Worm (Caenorhabditis elegans) whole organism, L4 larva: ENCODE results near the gene egg-1.

Source experiments
- D1046.2 ChIP-seq: fragments of 200-800 bp; sonication (Bioruptor generic); IDR thresholded peaks from 2 replicates; pipeline ENCODE4 v1.3.6; 2022; ENCODE audit warnings: missing genetic modification characterization, missing compliant biosample characterization
- F49E8.2 ChIP-seq: sonication (generic microtip); optimal IDR thresholded peaks from 2 replicates; lab custom pipeline; 2016; ENCODE audit warnings: missing compliant biosample characterization, mild to moderate bottlenecking, missing genetic modification characterization, borderline replicate concordance
- R02D3.7 ChIP-seq: fragments of 150-350 bp; sonication (generic microtip); optimal IDR thresholded peaks from 3 replicates; lab custom pipeline; 2014; ENCODE audit warnings: missing biosample characterization, missing genetic modification characterization
- T26A8.4 ChIP-seq: fragments of 200-800 bp; sonication (Bioruptor generic); IDR thresholded peaks from 2 replicates; pipeline ENCODE4 v1.3.6; 2022; ENCODE audit warnings: missing genetic modification characterization, missing compliant biosample characterization
- Y48G9A.11 ChIP-seq: fragments of 200-800 bp; sonication (Bioruptor generic); IDR thresholded peaks from 2 replicates; pipeline ENCODE4 v1.3.6; 2022; ENCODE audit warnings: missing genetic modification reagents, missing genetic modification characterization, missing compliant biosample characterization
- aha-1 ChIP-seq: fragments of 150-350 bp; peaks from one replicate; lab custom pipeline; 2014; ENCODE audit warnings: missing biosample characterization, missing genetic modification characterization
- arid-1 ChIP-seq: fragments of 200-800 bp; sonication (Bioruptor generic); conservative IDR thresholded peaks from 2 replicates; pipeline ENCODE4 v1.3.6; 2022; ENCODE audit warnings: missing genetic modification reagents, missing genetic modification characterization, missing compliant biosample characterization
- ceh-20 ChIP-seq: fragments of 200-800 bp; sonication (Bioruptor generic); IDR thresholded peaks from 2 replicates; pipeline ENCODE4 v1.3.6; 2022; ENCODE audit warnings: missing genetic modification reagents, missing genetic modification characterization, missing compliant biosample characterization
- ceh-44 ChIP-seq: fragments of 200-800 bp; sonication (Bioruptor generic); IDR thresholded peaks from 2 replicates; pipeline ENCODE4 v1.3.6; 2022; ENCODE audit warnings: missing genetic modification reagents, missing genetic modification characterization, missing compliant biosample characterization
- ctbp-1 ChIP-seq: fragments of 200-800 bp; sonication (Bioruptor generic); IDR thresholded peaks from 2 replicates; pipeline ENCODE4 v1.3.6; 2022; ENCODE audit warnings: missing genetic modification reagents, missing genetic modification characterization, missing compliant biosample characterization
- daf-12 ChIP-seq: fragments of 150-350 bp; optimal IDR thresholded peaks from 2 replicates; lab custom pipeline; 2014; ENCODE audit warnings: missing biosample characterization, missing genetic modification reagents, missing genetic modification characterization
- dmd-6 ChIP-seq: fragments of 200-800 bp; sonication (Bioruptor generic); IDR thresholded peaks from 2 replicates; pipeline ENCODE4 v1.3.6; 2022; ENCODE audit warnings: missing genetic modification reagents, missing genetic modification characterization, missing compliant biosample characterization
- dmd-9 ChIP-seq: fragments of 200-800 bp; sonication (Bioruptor generic); IDR thresholded peaks from 2 replicates; pipeline ENCODE4 v1.3.6; 2022; ENCODE audit warnings: missing genetic modification reagents, missing genetic modification characterization, missing compliant biosample characterization
- dpl-1 ChIP-seq: fragments of 150-350 bp; optimal IDR thresholded peaks from 2 replicates; lab custom pipeline; 2014; ENCODE audit warnings: missing biosample characterization, missing genetic modification reagents, missing genetic modification characterization
- egl-27 ChIP-seq: sonication (generic microtip); optimal IDR thresholded peaks from 3 replicates; lab custom pipeline; 2017; ENCODE audit warnings: missing biosample characterization, missing genetic modification reagents, missing genetic modification characterization
- egl-43 ChIP-seq: fragments of 200-800 bp; sonication (Bioruptor generic); IDR thresholded peaks from 2 replicates; pipeline ENCODE4 v1.3.6; 2022; ENCODE audit warnings: missing genetic modification reagents, missing genetic modification characterization, missing compliant biosample characterization
- fkh-10 ChIP-seq: fragments of 150-350 bp; optimal IDR thresholded peaks from 2 replicates; lab custom pipeline; 2014; ENCODE audit warnings: missing biosample characterization, missing genetic modification reagents, missing genetic modification characterization
- hlh-11 ChIP-seq: fragments of 200-800 bp; sonication (Bioruptor generic); optimal IDR thresholded peaks from 2 replicates; lab custom pipeline; 2018; ENCODE audit warnings: mild to moderate bottlenecking, missing genetic modification characterization, missing compliant biosample characterization
- lin-1 ChIP-seq: fragments of 200-800 bp; sonication (Bioruptor generic); IDR thresholded peaks from 2 replicates; pipeline ENCODE4 v1.3.6; 2022; ENCODE audit warnings: missing genetic modification reagents, missing genetic modification characterization, missing compliant biosample characterization
- lin-13 ChIP-seq: fragments of 150-350 bp; optimal IDR thresholded peaks from 2 replicates; lab custom pipeline; 2014; ENCODE audit warnings: missing biosample characterization, missing genetic modification reagents, missing genetic modification characterization
- lin-15B ChIP-seq: fragments of 150-350 bp; sonication (generic microtip); optimal IDR thresholded peaks from 3 replicates; lab custom pipeline; 2014; ENCODE audit warnings: missing biosample characterization, missing genetic modification characterization
- lsy-2 ChIP-seq, 2 experiments: fragments of 150-350 bp in 1 of 2; sonication (generic microtip) in 1 of 2; optimal IDR thresholded peaks; 2 replicates each; lab custom pipeline; 2014 to 2017; ENCODE audit warnings: missing biosample characterization in 2 of 2, missing genetic modification characterization in 2 of 2
- madf-9 ChIP-seq: fragments of 200-800 bp; sonication (Bioruptor generic); conservative IDR thresholded peaks from 2 replicates; pipeline ENCODE4 v1.3.6; 2022; ENCODE audit warnings: missing genetic modification reagents, missing genetic modification characterization, missing compliant biosample characterization
- mdl-1 ChIP-seq, 2 experiments: fragments of 150-350 bp in 1 of 2; sonication (generic microtip) in 1 of 2; optimal IDR thresholded peaks; 2 replicates each; lab custom pipeline; 2014 to 2017; ENCODE audit warnings: missing biosample characterization in 2 of 2, missing genetic modification characterization in 2 of 2
- mdt-29 ChIP-seq: fragments of 200-800 bp; sonication (Bioruptor generic); IDR thresholded peaks from 2 replicates; pipeline ENCODE4 v1.3.6; 2022; ENCODE audit warnings: missing genetic modification reagents, missing genetic modification characterization, missing compliant biosample characterization
- mep-1 ChIP-seq: fragments of 150-350 bp; sonication (generic microtip); optimal IDR thresholded peaks from 3 replicates; lab custom pipeline; 2014; ENCODE audit warnings: missing biosample characterization, missing genetic modification characterization
- mxl-2 ChIP-seq: fragments of 200-800 bp; sonication (Bioruptor generic); conservative IDR thresholded peaks from 2 replicates; pipeline ENCODE4 v1.3.6; 2022; ENCODE audit warnings: missing genetic modification reagents, missing genetic modification characterization, missing compliant biosample characterization
- mxl-3 ChIP-seq: fragments of 200-800 bp; sonication (Bioruptor generic); optimal IDR thresholded peaks from 2 replicates; lab custom pipeline; 2018; ENCODE audit warnings: mild to moderate bottlenecking, missing genetic modification characterization, missing compliant biosample characterization
- nhr-10 ChIP-seq: fragments of 150-350 bp; optimal IDR thresholded peaks from 2 replicates; lab custom pipeline; 2014; ENCODE audit warnings: missing biosample characterization, missing genetic modification characterization
- nhr-11 ChIP-seq: fragments of 150-350 bp; optimal IDR thresholded peaks from 2 replicates; lab custom pipeline; 2014; ENCODE audit warnings: missing biosample characterization, missing genetic modification characterization
- nhr-111 ChIP-seq: fragments of 200-800 bp; sonication (Bioruptor generic); optimal IDR thresholded peaks from 2 replicates; lab custom pipeline; 2018; ENCODE audit warnings: mild to moderate bottlenecking, missing genetic modification characterization, missing compliant biosample characterization
- nhr-237 ChIP-seq: sonication (generic microtip); optimal IDR thresholded peaks from 2 replicates; lab custom pipeline; 2017; ENCODE audit warnings: missing biosample characterization, missing genetic modification characterization
- nhr-25 ChIP-seq: sonication (generic microtip); optimal IDR thresholded peaks from 2 replicates; lab custom pipeline; 2017; ENCODE audit warnings: missing genetic modification characterization, mild to moderate bottlenecking, missing compliant biosample characterization, antibody characterized with exemption, moderate library complexity, borderline replicate concordance; ENCODE audit not compliant: insufficient read depth
- nhr-28 ChIP-seq: fragments of 150-350 bp; optimal IDR thresholded peaks from 2 replicates; lab custom pipeline; 2014; ENCODE audit warnings: missing biosample characterization, missing genetic modification characterization
- nhr-41 ChIP-seq: fragments of 200-800 bp; sonication (Bioruptor generic); IDR thresholded peaks from 2 replicates; pipeline ENCODE4 v1.3.6; 2022; ENCODE audit warnings: missing genetic modification reagents, missing genetic modification characterization, missing compliant biosample characterization
- nhr-76 ChIP-seq: fragments of 150-350 bp; optimal IDR thresholded peaks from 2 replicates; lab custom pipeline; 2014; ENCODE audit warnings: missing biosample characterization, missing genetic modification characterization
- nhr-77 ChIP-seq: fragments of 150-350 bp; optimal IDR thresholded peaks from 2 replicates; lab custom pipeline; 2014; ENCODE audit warnings: missing biosample characterization, missing genetic modification characterization
- pqm-1 ChIP-seq: sonication (generic microtip); optimal IDR thresholded peaks from 2 replicates; lab custom pipeline; 2017; ENCODE audit warnings: missing biosample characterization, missing genetic modification characterization
- snpc-1.2 ChIP-seq: fragments of 200-800 bp; sonication (Bioruptor generic); IDR thresholded peaks from 2 replicates; pipeline ENCODE4 v1.3.6; 2022; ENCODE audit warnings: missing genetic modification reagents, missing genetic modification characterization, missing compliant biosample characterization
- snpc-4 ChIP-seq: fragments of 150-350 bp; optimal IDR thresholded peaks from 2 replicates; lab custom pipeline; 2014; ENCODE audit warnings: missing biosample characterization, missing genetic modification characterization
- spr-1 ChIP-seq: sonication (generic microtip); optimal IDR thresholded peaks from 2 replicates; lab custom pipeline; 2016; ENCODE audit warnings: mild to moderate bottlenecking, missing genetic modification characterization, missing compliant biosample characterization
- spr-3 ChIP-seq: fragments of 200-800 bp; sonication (Bioruptor generic); optimal IDR thresholded peaks from 2 replicates; lab custom pipeline; 2018; ENCODE audit warnings: mild to moderate bottlenecking, missing genetic modification characterization, missing compliant biosample characterization
- unc-39 ChIP-seq: sonication (generic microtip); optimal IDR thresholded peaks from 2 replicates; lab custom pipeline; 2017; ENCODE audit warnings: missing biosample characterization, missing genetic modification characterization
- unc-62 ChIP-seq, 3 experiments: fragments of 150-350 bp in 1 of 3; sonication (generic microtip); optimal IDR thresholded peaks in 2 of 3; peaks in 1 of 3; 1 replicate in 1 of 3; 2 replicates in 2 of 3; lab custom pipeline; 2014 to 2017; ENCODE audit warnings: missing biosample characterization in 3 of 3, missing genetic modification characterization in 3 of 3, missing genetic modification reagents in 3 of 3, missing genotype in 1 of 3
- vab-7 ChIP-seq: fragments of 200-800 bp; sonication (Bioruptor generic); IDR thresholded peaks from 2 replicates; pipeline ENCODE4 v1.3.6; 2022; ENCODE audit warnings: missing genetic modification reagents, missing genetic modification characterization, missing compliant biosample characterization
- zip-2 ChIP-seq: fragments of 150-350 bp; optimal IDR thresholded peaks from 2 replicates; lab custom pipeline; 2014; ENCODE audit warnings: missing biosample characterization, missing genetic modification characterization
- ztf-11 ChIP-seq: fragments of 150-350 bp; optimal IDR thresholded peaks from 2 replicates; lab custom pipeline; 2014; ENCODE audit warnings: missing biosample characterization, missing genetic modification characterization
- ztf-7 ChIP-seq: fragments of 150-350 bp; optimal IDR thresholded peaks from 2 replicates; lab custom pipeline; 2014; ENCODE audit warnings: missing biosample characterization, missing genetic modification characterization

The egg-1 gene

DNA sequence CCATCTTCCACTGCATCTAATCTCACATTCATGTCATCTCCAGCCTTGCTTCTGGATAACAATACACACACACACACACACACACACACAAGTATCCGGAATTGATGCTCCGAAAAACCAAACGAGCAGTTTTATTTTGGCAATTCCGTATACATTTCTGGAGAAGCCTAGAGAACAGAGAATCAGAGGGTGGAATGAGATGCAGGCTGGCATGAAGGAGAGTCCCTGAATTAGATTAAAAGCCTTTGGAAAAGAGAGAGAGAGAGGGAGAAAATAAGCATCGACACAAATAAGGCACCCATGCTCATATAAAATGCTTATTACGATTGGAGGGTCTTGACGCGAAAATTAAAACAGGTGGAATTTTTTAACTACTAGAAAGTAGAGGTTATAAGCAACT is 32.7 kb downstream of the egg-1 start:
- TF ChIP-seq nhr-41 (GFP tag; lab: Robert Waterston, UW) (no peak), arid-1 (GFP tag; lab: Robert Waterston, UW) (no peak), lin-1 (GFP tag; lab: Robert Waterston, UW) (no peak), nhr-237 (tag; lab: Kevin White, UChicago) (no peak), unc-62 (GFP tag; optimal IDR thresholded peaks at IDR 0.05 in 1 of 2; lab: Kevin White, UChicago) (peak in 1 of 2 experiments; percentile 1), unc-62 (tag; optimal IDR thresholded peaks at IDR 0.05; lab: Kevin White, UChicago) (no peak), egl-43 (GFP tag; lab: Robert Waterston, UW) (no peak), lin-15B (no peak), nhr-25 (tag; lab: Kevin White, UChicago) (no peak), aha-1 (tag; lab: Kevin White, UChicago) (peak; percentile 85), spr-1 (no peak), vab-7 (no peak), nhr-77 (tag; lab: Kevin White, UChicago) (no peak), madf-9 (no peak), ctbp-1 (GFP tag; lab: Robert Waterston, UW) (0 out of 2 replicates have a peak, but pooled peaks have one; percentile 7), nhr-76 (tag; lab: Kevin White, UChicago) (no peak), lsy-2 (tag; optimal IDR thresholded peaks at IDR 0.05; lab: Kevin White, UChicago) (peak in 1 of 2 experiments; percentile 28), nhr-111 (GFP tag; lab: Kevin White, UChicago) (no peak)

DNA sequence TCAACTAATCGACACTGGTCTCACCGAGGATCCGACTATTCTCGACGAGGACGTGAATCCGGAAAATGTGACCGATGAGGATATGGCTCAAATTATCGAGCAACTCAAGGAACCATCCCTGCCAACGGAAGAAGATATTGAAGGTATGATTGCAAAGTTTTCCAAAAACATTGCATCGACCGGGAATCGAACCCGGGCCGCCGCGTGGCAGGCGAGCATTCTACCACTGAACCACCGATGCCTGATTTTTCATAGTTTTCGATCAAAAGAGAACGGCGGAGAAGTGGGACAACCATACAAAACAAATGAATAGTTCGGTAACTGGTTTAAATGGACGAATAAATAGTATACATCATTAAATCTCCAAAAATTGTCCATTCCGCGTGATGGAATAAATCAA is 33.9 kb downstream of the egg-1 start:
- TF ChIP-seq hlh-11 (tag; lab: Kevin White, UChicago) (no peak), ztf-7 (tag; lab: Kevin White, UChicago) (no peak), ceh-20 (GFP tag; lab: Robert Waterston, UW) (no peak), madf-9 (no peak), zip-2 (tag; lab: Kevin White, UChicago) (no peak), vab-7 (peak; percentile 62), nhr-111 (GFP tag; lab: Kevin White, UChicago) (no peak), Y48G9A.11 (peak; percentile 73; the same call in 1 of the 2 replicates), fkh-10 (no peak), ceh-44 (GFP tag; lab: Robert Waterston, UW) (no peak), mxl-2 (GFP tag; lab: Robert Waterston, UW) (0 out of 2 replicates have a peak, but pooled peaks have one; percentile 23), lin-13 (GFP tag; lab: Kevin White, UChicago) (no peak), pqm-1 (no peak), mep-1 (tag; lab: Kevin White, UChicago) (peak; percentile 14), nhr-77 (tag; lab: Kevin White, UChicago) (no peak), snpc-4 (tag; lab: Kevin White, UChicago) (no peak), unc-39 (tag; lab: Kevin White, UChicago) (no peak), snpc-1.2 (GFP tag; lab: Robert Waterston, UW) (peak; percentile 76), dpl-1 (no peak), lin-15B (no peak), nhr-237 (tag; lab: Kevin White, UChicago) (no peak), dmd-6 (GFP tag; lab: Robert Waterston, UW) (no peak), mxl-3 (GFP tag; lab: Kevin White, UChicago) (peak; percentile 50), spr-3 (GFP tag; lab: Kevin White, UChicago) (no peak), lsy-2 (tag; optimal IDR thresholded peaks at IDR 0.05; lab: Kevin White, UChicago) (peak in 1 of 2 experiments; percentile 20), nhr-28 (tag; lab: Kevin White, UChicago) (no peak), unc-62 (GFP tag; optimal IDR thresholded peaks at IDR 0.05 in 1 of 2; lab: Kevin White, UChicago) (peak in 1 of 2 experiments; percentile 67), unc-62 (tag; optimal IDR thresholded peaks at IDR 0.05; lab: Kevin White, UChicago) (no peak), D1046.2 (GFP tag; lab: Robert Waterston, UW) (0 out of 2 replicates have a peak, but pooled peaks have one; percentile 70), T26A8.4 (peak; percentile 63), nhr-76 (tag; lab: Kevin White, UChicago) (no peak), nhr-11 (tag; lab: Kevin White, UChicago) (no peak), ztf-11 (tag; lab: Kevin White, UChicago) (no peak), daf-12 (no peak), nhr-10 (tag; lab: Kevin White, UChicago) (no peak), dmd-9 (GFP tag; lab: Robert Waterston, UW) (0 out of 2 replicates have a peak, but pooled peaks have one; percentile 14), spr-1 (peak; percentile 11), mdl-1 (tag; optimal IDR thresholded peaks at IDR 0.05; lab: Kevin White, UChicago) (no peak), F49E8.2 (tag; lab: Kevin White, UChicago) (no peak), egl-27 (tag; lab: Kevin White, UChicago) (no peak), R02D3.7 (tag; lab: Kevin White, UChicago) (no peak), mdt-29 (GFP tag; lab: Robert Waterston, UW) (no peak)
